Fruit fly (Drosophila melanogaster) whole organism, embryonic: ENCODE data around the gene CG44158.

Experiments used
- Adf1 ChIP-seq: fragments of 200-800 bp; sonication (Bioruptor generic); IDR thresholded peaks from 2 replicates; pipeline ENCODE4 v1.3.6; 2022; ENCODE audit warnings: missing biosample characterization, missing genetic modification characterization
- Atf6 ChIP-seq: fragments of 200-800 bp; sonication (Bioruptor generic); IDR thresholded peaks from 2 replicates; pipeline ENCODE4 v1.3.6; 2022; ENCODE audit warnings: missing biosample characterization, missing genetic modification characterization
- Bdp1 ChIP-seq: fragments of 200-800 bp; sonication (Bioruptor generic); optimal IDR thresholded peaks from 3 replicates; lab custom pipeline; 2016; ENCODE audit warnings: missing biosample characterization, missing genetic modification characterization
- Bteb2 ChIP-seq: fragments of 200-800 bp; sonication (Bioruptor generic); optimal IDR thresholded peaks from 2 replicates; lab custom pipeline; 2016; ENCODE audit warnings: missing biosample characterization, missing genetic modification characterization
- CG10654 ChIP-seq: fragments of 200-800 bp; sonication (Bioruptor generic); optimal IDR thresholded peaks from 2 replicates; lab custom pipeline; 2016; ENCODE audit warnings: missing biosample characterization, missing genetic modification characterization
- CG11723 ChIP-seq: fragments of 200-800 bp; sonication (Bioruptor generic); optimal IDR thresholded peaks from 2 replicates; lab custom pipeline; 2017; ENCODE audit warnings: missing biosample characterization, mild to moderate bottlenecking, missing genetic modification characterization
- CG12236 ChIP-seq: fragments of 200-800 bp; sonication (Bioruptor generic); optimal IDR thresholded peaks from 2 replicates; lab custom pipeline; 2016; ENCODE audit warnings: missing biosample characterization, missing genetic modification characterization
- CG12769 ChIP-seq: fragments of 200-800 bp; sonication (Bioruptor generic); optimal IDR thresholded peaks from 2 replicates; lab custom pipeline; 2019; ENCODE audit warnings: missing biosample characterization, mild to moderate bottlenecking, missing genetic modification characterization, moderate library complexity
- CG17385 ChIP-seq: fragments of 200-800 bp; sonication (Bioruptor generic); optimal IDR thresholded peaks from 3 replicates; lab custom pipeline; 2018; ENCODE audit warnings: missing biosample characterization, mild to moderate bottlenecking, missing genetic modification characterization
- CG17612 ChIP-seq: fragments of 200-800 bp; sonication (Bioruptor generic); IDR thresholded peaks from 2 replicates; pipeline ENCODE4 v1.3.6; 2022; ENCODE audit warnings: missing biosample characterization, missing genetic modification characterization
- CG1832 ChIP-seq: fragments of 200-800 bp; sonication (Bioruptor generic); optimal IDR thresholded peaks from 2 replicates; lab custom pipeline; 2017; ENCODE audit warnings: missing biosample characterization, mild to moderate bottlenecking, missing genetic modification characterization, inconsistent platforms
- CG43689 ChIP-seq: fragments of 200-800 bp; sonication (Bioruptor generic); IDR thresholded peaks from 2 replicates; pipeline ENCODE4 v1.3.6; 2022; ENCODE audit warnings: missing biosample characterization, missing genetic modification characterization
- CG4820 ChIP-seq: fragments of 200-800 bp; sonication (Bioruptor generic); optimal IDR thresholded peaks from 3 replicates; lab custom pipeline; 2016; ENCODE audit warnings: missing biosample characterization, missing genetic modification characterization
- CG5953 ChIP-seq: fragments of 200-800 bp; sonication (Bioruptor generic); IDR thresholded peaks from 2 replicates; pipeline ENCODE4 v1.3.6; 2022; ENCODE audit warnings: missing biosample characterization, missing genetic modification characterization
- CG6175 ChIP-seq: fragments of 200-800 bp; sonication (Bioruptor generic); IDR thresholded peaks from 3 replicates; pipeline ENCODE4 v1.3.6; 2022; ENCODE audit warnings: missing biosample characterization, missing genetic modification characterization
- CG6654 ChIP-seq: fragments of 200-800 bp; sonication (Bioruptor generic); optimal IDR thresholded peaks from 2 replicates; lab custom pipeline; 2017; ENCODE audit warnings: missing biosample characterization, mild to moderate bottlenecking, missing genetic modification characterization
- CG7271 ChIP-seq: fragments of 200-800 bp; sonication (Bioruptor generic); optimal IDR thresholded peaks from 2 replicates; lab custom pipeline; 2018; ENCODE audit warnings: missing biosample characterization, mild to moderate bottlenecking, missing genetic modification characterization, moderate library complexity
- CG7357 ChIP-seq: fragments of 200-800 bp; sonication (Bioruptor generic); IDR thresholded peaks from 3 replicates; pipeline ENCODE4 v1.3.6; 2022; ENCODE audit warnings: missing biosample characterization, missing genetic modification characterization
- CG7786 ChIP-seq: fragments of 200-800 bp; sonication (Bioruptor generic); optimal IDR thresholded peaks from 2 replicates; lab custom pipeline; 2016; ENCODE audit warnings: missing biosample characterization, missing genetic modification characterization
- CG7839 ChIP-seq: fragments of 200-800 bp; sonication (Bioruptor generic); optimal IDR thresholded peaks from 3 replicates; lab custom pipeline; 2018; ENCODE audit warnings: missing biosample characterization, mild to moderate bottlenecking, missing genetic modification characterization, moderate library complexity
- CG8281 ChIP-seq: fragments of 200-800 bp; sonication (Bioruptor generic); optimal IDR thresholded peaks from 2 replicates; lab custom pipeline; 2018; ENCODE audit warnings: missing biosample characterization, mild to moderate bottlenecking, missing genetic modification characterization, moderate library complexity
- CG9727 ChIP-seq: fragments of 200-800 bp; sonication (Bioruptor generic); optimal IDR thresholded peaks from 3 replicates; lab custom pipeline; 2017; ENCODE audit warnings: missing biosample characterization, mild to moderate bottlenecking, missing genetic modification characterization
- Camta ChIP-seq: fragments of 200-800 bp; sonication (Bioruptor generic); optimal IDR thresholded peaks from 2 replicates; lab custom pipeline; 2016; ENCODE audit warnings: missing biosample characterization, missing genetic modification characterization
- Fer2 ChIP-seq: fragments of 200-800 bp; sonication (Bioruptor generic); optimal IDR thresholded peaks from 2 replicates; lab custom pipeline; 2018; ENCODE audit warnings: missing biosample characterization, mild to moderate bottlenecking, missing genetic modification characterization, moderate library complexity
- HLHmδ ChIP-seq: fragments of 200-800 bp; sonication (Bioruptor generic); optimal IDR thresholded peaks from 2 replicates; lab custom pipeline; 2018; ENCODE audit warnings: missing biosample characterization, mild to moderate bottlenecking, missing genetic modification characterization, moderate library complexity
- Hr3 ChIP-seq: fragments of 200-800 bp; sonication (Bioruptor generic); optimal IDR thresholded peaks from 3 replicates; lab custom pipeline; 2016; ENCODE audit warnings: missing biosample characterization, missing genetic modification characterization
- NC2α ChIP-seq: fragments of 200-800 bp; sonication (Bioruptor generic); optimal IDR thresholded peaks from 2 replicates; lab custom pipeline; 2016; ENCODE audit warnings: missing biosample characterization, missing genetic modification characterization
- Rfx ChIP-seq: fragments of 200-800 bp; sonication (Bioruptor generic); IDR thresholded peaks from 2 replicates; pipeline ENCODE4 v1.3.6; 2022; ENCODE audit warnings: missing biosample characterization, missing genetic modification characterization
- Sin3A ChIP-seq: fragments of >200 bp; optimal IDR thresholded peaks from 2 replicates; lab custom pipeline; 2018
- Sox100B ChIP-seq: fragments of 200-800 bp; sonication (Bioruptor generic); optimal IDR thresholded peaks from 3 replicates; lab custom pipeline; 2018; ENCODE audit warnings: missing biosample characterization, mild to moderate bottlenecking, missing genetic modification characterization
- Xbp1 ChIP-seq: fragments of 200-800 bp; sonication (Bioruptor generic); optimal IDR thresholded peaks from 3 replicates; lab custom pipeline; 2016; ENCODE audit warnings: missing biosample characterization, mild to moderate bottlenecking, missing genetic modification characterization
- amos ChIP-seq: fragments of 200-800 bp; sonication (Bioruptor generic); IDR thresholded peaks from 2 replicates; pipeline ENCODE4 v1.3.6; 2022; ENCODE audit warnings: missing biosample characterization, missing genetic modification characterization; ENCODE audit not compliant: partially characterized antibody
- ap ChIP-seq: fragments of 200-800 bp; sonication (Bioruptor generic); IDR thresholded peaks from 2 replicates; pipeline ENCODE4 v1.3.6; 2022; ENCODE audit warnings: missing biosample characterization, missing genetic modification characterization
- caup ChIP-seq: fragments of 200-800 bp; sonication (Bioruptor generic); optimal IDR thresholded peaks from 3 replicates; lab custom pipeline; 2017; ENCODE audit warnings: missing biosample characterization, mild to moderate bottlenecking, missing genetic modification characterization, moderate library complexity; ENCODE audit not compliant: severe bottlenecking
- chm ChIP-seq: fragments of 200-800 bp; sonication (Bioruptor generic); IDR thresholded peaks from 2 replicates; pipeline ENCODE4 v1.3.6; 2022; ENCODE audit warnings: missing biosample characterization, missing genetic modification characterization
- disco-r ChIP-seq: fragments of 200-800 bp; sonication (Bioruptor generic); optimal IDR thresholded peaks from 2 replicates; lab custom pipeline; 2016; ENCODE audit warnings: missing biosample characterization, missing genetic modification characterization
- dmrt11E ChIP-seq: fragments of 200-800 bp; sonication (Bioruptor generic); optimal IDR thresholded peaks from 3 replicates; lab custom pipeline; 2018; ENCODE audit warnings: missing biosample characterization, mild to moderate bottlenecking, missing genetic modification characterization, moderate library complexity
- fd102C ChIP-seq: fragments of 200-800 bp; sonication (Bioruptor generic); optimal IDR thresholded peaks from 2 replicates; lab custom pipeline; 2018; ENCODE audit warnings: missing biosample characterization, mild to moderate bottlenecking, missing genetic modification characterization, moderate library complexity
- gem ChIP-seq: fragments of 200-800 bp; sonication (Bioruptor generic); optimal IDR thresholded peaks from 2 replicates; lab custom pipeline; 2019; ENCODE audit warnings: missing biosample characterization, mild to moderate bottlenecking, missing genetic modification characterization, moderate library complexity
- her ChIP-seq: fragments of 200-800 bp; sonication (Bioruptor generic); optimal IDR thresholded peaks from 2 replicates; lab custom pipeline; 2016; ENCODE audit warnings: missing biosample characterization, missing genetic modification characterization
- lbe ChIP-seq: fragments of 200-800 bp; sonication (Bioruptor generic); optimal IDR thresholded peaks from 2 replicates; lab custom pipeline; 2016; ENCODE audit warnings: missing biosample characterization, mild to moderate bottlenecking, missing genetic modification characterization
- peb ChIP-seq: fragments of 200-800 bp; sonication (Bioruptor generic); IDR thresholded peaks from 2 replicates; pipeline ENCODE4 v1.3.6; 2022; ENCODE audit warnings: missing biosample characterization, missing genetic modification characterization
- phol ChIP-seq: fragments of 200-800 bp; sonication (Bioruptor generic); optimal IDR thresholded peaks from 3 replicates; lab custom pipeline; 2018; ENCODE audit warnings: missing biosample characterization, mild to moderate bottlenecking, missing genetic modification characterization, moderate library complexity
- prd ChIP-seq, 3 experiments: fragments of >200 bp in 2 of 3; fragments of 200-800 bp in 1 of 3; sonication (Bioruptor generic) in 1 of 3; optimal IDR thresholded peaks in 2 of 3; IDR thresholded peaks in 1 of 3; 2 replicates in 2 of 3; 3 replicates in 1 of 3; pipeline versions ENCODE4 v1.3.6 to Lab custom; 2017 to 2022; ENCODE audit warnings: missing biosample characterization in 1 of 3, missing genetic modification characterization in 1 of 3
- repo ChIP-seq: fragments of 200-800 bp; sonication (Bioruptor generic); optimal IDR thresholded peaks from 2 replicates; lab custom pipeline; 2016; ENCODE audit warnings: missing biosample characterization, missing genetic modification characterization
- schlank ChIP-seq: fragments of 200-800 bp; sonication (Bioruptor generic); optimal IDR thresholded peaks from 2 replicates; lab custom pipeline; 2018; ENCODE audit warnings: missing biosample characterization, mild to moderate bottlenecking, missing genetic modification characterization
- so ChIP-seq: fragments of 200-800 bp; sonication (Bioruptor generic); IDR thresholded peaks from 3 replicates; pipeline ENCODE4 v1.3.6; 2022; ENCODE audit warnings: missing biosample characterization, missing genetic modification characterization
- tap ChIP-seq: fragments of 200-800 bp; optimal IDR thresholded peaks from 3 replicates; lab custom pipeline; 2019; ENCODE audit warnings: missing biosample characterization, mild to moderate bottlenecking, missing genetic modification characterization, moderate library complexity
- unpg ChIP-seq: fragments of 200-800 bp; sonication (Bioruptor generic); optimal IDR thresholded peaks from 3 replicates; lab custom pipeline; 2018; ENCODE audit warnings: missing biosample characterization, mild to moderate bottlenecking, missing genetic modification characterization, moderate library complexity
- usp ChIP-seq: fragments of >200 bp; optimal IDR thresholded peaks from 2 replicates; lab custom pipeline; 2017; ENCODE audit warnings: missing biosample characterization, missing genetic modification characterization

CG44158 gene

DNA sequence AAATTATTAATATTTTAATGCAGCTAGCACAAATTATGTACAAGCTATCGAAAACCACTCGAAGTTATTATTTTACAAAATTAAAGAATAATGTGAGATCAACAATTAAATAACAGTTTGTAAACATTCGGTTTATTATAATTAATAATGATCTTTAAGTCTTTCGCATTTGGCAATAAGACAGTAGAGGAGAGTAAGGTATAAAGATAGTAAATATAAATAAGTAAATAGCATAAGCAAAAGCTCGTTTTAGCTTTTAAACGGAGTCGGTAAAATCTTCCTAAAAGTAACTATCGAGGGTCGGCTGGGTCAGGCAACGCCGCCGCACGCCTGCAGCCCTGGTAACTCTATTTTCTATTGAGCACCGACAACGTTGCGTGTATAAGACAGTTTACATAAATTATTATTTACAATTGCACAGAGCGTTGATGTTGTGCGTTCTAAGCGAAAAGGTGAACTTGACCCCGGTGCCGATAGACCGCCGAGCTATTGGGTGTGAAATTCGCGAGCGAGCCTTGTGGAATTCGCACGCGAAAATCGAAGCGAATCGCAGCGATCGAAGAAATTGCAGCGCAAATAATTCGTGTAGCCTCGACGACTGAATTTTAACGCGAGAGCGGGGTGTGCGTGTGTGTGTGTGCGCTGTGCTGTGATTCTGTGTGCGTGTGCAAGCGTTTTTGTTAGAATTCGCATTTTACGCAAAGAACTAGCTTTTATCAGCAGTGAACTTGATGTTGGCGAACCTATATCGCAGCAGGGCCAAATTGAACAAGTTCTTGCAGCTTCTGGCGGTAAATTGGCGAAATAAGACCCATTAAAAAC, 41.0 kb upstream of the CG44158 start, which contains the start of gene wrd (continued):
- TF ChIP-seq Rfx (GFP tag; lab: Robert Waterston, UW) (no peak), CG5953 (no peak), schlank (tag; lab: Kevin White, UChicago) (no peak), Atf6 (GFP tag; lab: Robert Waterston, UW) (no peak), CG7357 (no peak), CG12236 (GFP tag; lab: Kevin White, UChicago) (no peak), CG7271 (tag; lab: Kevin White, UChicago) (no peak), CG11723 (GFP tag; lab: Kevin White, UChicago) (no peak), dmrt11E (peak; percentile 42), so (GFP tag; lab: Robert Waterston, UW) (no peak), her (GFP tag; lab: Kevin White, UChicago) (no peak), CG17612 (GFP tag; lab: Robert Waterston, UW) (no peak), peb (GFP tag; lab: Robert Waterston, UW) (no peak), Bteb2 (GFP tag; lab: Kevin White, UChicago) (no peak), CG12769 (tag; lab: Kevin White, UChicago) (peak; percentile 8), CG10654 (GFP tag; lab: Kevin White, UChicago) (no peak), disco-r (no peak), Bdp1 (GFP tag; lab: Kevin White, UChicago) (no peak), CG8281 (tag; lab: Kevin White, UChicago) (no peak), ap (no peak), Adf1 (no peak), CG7839 (tag; lab: Kevin White, UChicago) (peak; percentile 28), NC2α (GFP tag; lab: Kevin White, UChicago) (no peak), tap (tag; lab: Kevin White, UChicago) (no peak), Xbp1 (GFP tag; lab: Kevin White, UChicago) (peak; percentile 38), CG6175 (GFP tag; lab: Robert Waterston, UW) (no peak), unpg (GFP tag; lab: Kevin White, UChicago) (no peak), usp (GFP tag; lab: Kevin White, UChicago) (no peak), caup (GFP tag; lab: Kevin White, UChicago) (no peak), Hr3 (GFP tag; lab: Kevin White, UChicago) (peak; percentile 28), CG4820 (GFP tag; lab: Kevin White, UChicago) (no peak), CG1832 (GFP tag; lab: Kevin White, UChicago) (no peak), CG7786 (GFP tag; lab: Kevin White, UChicago) (no peak), CG9727 (GFP tag; lab: Kevin White, UChicago) (peak; percentile 44), Camta (GFP tag; lab: Kevin White, UChicago) (no peak), Fer2 (tag; lab: Kevin White, UChicago) (no peak), chm (GFP tag; lab: Robert Waterston, UW) (no peak), CG6654 (GFP tag; lab: Kevin White, UChicago) (no peak), fd102C (no peak), amos (peak; percentile 17; the same call in 1 of the 2 replicates), repo (no peak), phol (peak; percentile 16), gem (tag; lab: Kevin White, UChicago) (peak; percentile 48), HLHmδ (no peak), prd (optimal IDR thresholded peaks at IDR 0.05; lab: Kevin White, UChicago) (no peak), prd (GFP tag; IDR thresholded peaks at IDR 0.05; lab: Robert Waterston, UW) (0 out of 3 replicates have a peak, but pooled peaks have one; percentile 20), lbe (GFP tag; lab: Kevin White, UChicago) (no peak), Sin3A (no peak), CG17385 (GFP tag; lab: Kevin White, UChicago) (peak; percentile 22), Sox100B (GFP tag; lab: Kevin White, UChicago) (peak; percentile 48), CG43689 (no peak)
